Worm (Caenorhabditis elegans) whole organism, early embryonic: Measurements from ENCODE around the gene nhr-95.

ENCODE experiments used
- B0310.2 ChIP-seq: sonication (generic microtip); optimal IDR thresholded peaks from 2 replicates; lab custom pipeline; 2016; ENCODE audit warnings: mild to moderate bottlenecking, missing genetic modification characterization, missing compliant biosample characterization
- F13C5.2 ChIP-seq: sonication (generic microtip); optimal IDR thresholded peaks from 2 replicates; lab custom pipeline; 2017; ENCODE audit warnings: mild to moderate bottlenecking, missing genetic modification characterization, inconsistent platforms, missing compliant biosample characterization
- aly-1 ChIP-seq: sonication (generic microtip); optimal IDR thresholded peaks from 2 replicates; lab custom pipeline; 2016; ENCODE audit warnings: missing genetic modification characterization, missing compliant biosample characterization
- ama-1 ChIP-seq: fragments of 150-350 bp; optimal IDR thresholded peaks from 2 replicates; lab custom pipeline; 2014
- ceh-13 ChIP-seq: fragments of 200-800 bp; sonication (Bioruptor generic); optimal IDR thresholded peaks from 2 replicates; lab custom pipeline; 2018; ENCODE audit warnings: mild to moderate bottlenecking, missing genetic modification characterization, missing compliant biosample characterization
- ceh-36 ChIP-seq: sonication (generic microtip); optimal IDR thresholded peaks from 2 replicates; lab custom pipeline; 2016; ENCODE audit warnings: missing genetic modification characterization, inconsistent platforms, missing compliant biosample characterization
- ets-7 ChIP-seq: sonication (generic microtip); optimal IDR thresholded peaks from 2 replicates; lab custom pipeline; 2016; ENCODE audit warnings: missing genotype, missing genetic modification characterization, missing compliant biosample characterization
- flt-1 ChIP-seq: fragments of 200-800 bp; sonication (Bioruptor generic); IDR thresholded peaks from 2 replicates; pipeline ENCODE4 v1.3.6; 2022; ENCODE audit warnings: missing genetic modification characterization, missing compliant biosample characterization
- hmbx-1 ChIP-seq: sonication (generic microtip); optimal IDR thresholded peaks from 2 replicates; lab custom pipeline; 2016; ENCODE audit warnings: mild to moderate bottlenecking, missing genetic modification characterization, missing compliant biosample characterization
- hmg-4 ChIP-seq: fragments of 200-800 bp; sonication (Bioruptor generic); optimal IDR thresholded peaks from 2 replicates; lab custom pipeline; 2018; ENCODE audit warnings: mild to moderate bottlenecking, missing genetic modification characterization, missing compliant biosample characterization
- hnd-1 ChIP-seq: sonication (generic microtip); optimal IDR thresholded peaks from 2 replicates; lab custom pipeline; 2016; ENCODE audit warnings: missing genetic modification characterization, missing compliant biosample characterization
- pes-1 ChIP-seq: fragments of 200-800 bp; sonication (Bioruptor generic); IDR thresholded peaks from 2 replicates; pipeline ENCODE4 v1.3.6; 2022; ENCODE audit warnings: missing genetic modification reagents, missing genetic modification characterization, missing compliant biosample characterization
- scrt-1 ChIP-seq: fragments of 200-800 bp; sonication (Bioruptor generic); IDR thresholded peaks from 2 replicates; pipeline ENCODE4 v1.3.6; 2022; ENCODE audit warnings: missing genetic modification characterization, missing compliant biosample characterization
- sea-1 ChIP-seq: fragments of 200-800 bp; sonication (Bioruptor generic); conservative IDR thresholded peaks from 2 replicates; pipeline ENCODE4 v1.3.6; 2022; ENCODE audit warnings: missing genetic modification characterization, missing compliant biosample characterization
- tbx-11 ChIP-seq: fragments of 200-800 bp; sonication (Bioruptor generic); IDR thresholded peaks from 2 replicates; pipeline ENCODE4 v1.3.6; 2022; ENCODE audit warnings: missing genetic modification characterization, missing compliant biosample characterization
- tbx-37 ChIP-seq: fragments of 200-800 bp; sonication (Bioruptor generic); conservative IDR thresholded peaks from 2 replicates; pipeline ENCODE4 v1.3.6; 2022; ENCODE audit warnings: missing genetic modification reagents, missing genetic modification characterization, missing compliant biosample characterization
- tra-4 ChIP-seq: sonication (generic microtip); optimal IDR thresholded peaks from 2 replicates; lab custom pipeline; 2017; ENCODE audit warnings: missing genetic modification characterization, missing compliant biosample characterization

nhr-95 gene

DNA sequence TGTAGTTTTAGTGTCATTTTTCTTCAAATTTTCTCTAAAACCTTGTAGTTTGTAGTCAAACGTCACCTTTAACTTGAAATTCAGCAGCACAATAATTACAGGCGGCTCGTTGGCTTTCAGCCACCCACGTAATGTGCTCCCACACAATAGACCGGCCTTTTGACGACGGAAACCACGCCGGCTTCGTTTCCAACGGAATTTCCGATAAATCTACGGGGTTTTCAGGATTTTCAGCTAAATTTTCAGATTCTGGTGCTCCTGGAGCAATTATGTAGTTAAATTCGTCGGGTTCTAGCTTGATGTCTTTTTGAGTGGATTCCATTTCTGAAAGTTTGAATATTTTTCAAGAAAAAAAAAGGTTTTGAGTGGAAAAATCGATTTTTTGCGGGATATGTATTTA lies 42.1 kb upstream of the nhr-95 start, which contains the start of gene bed-1:
Gene bed-1, minus strand, starts transcription at position 337 of the 400 bp plus-strand sequence.
- TF ChIP-seq ceh-36 (no peak), hmg-4 (GFP tag; lab: Kevin White, UChicago) (no peak), tra-4 (tag; lab: Kevin White, UChicago) (no peak), F13C5.2 (no peak), ets-7 (no peak), scrt-1 (GFP tag; lab: Robert Waterston, UW) (no peak), ceh-13 (GFP tag; lab: Kevin White, UChicago) (no peak), B0310.2 (tag; lab: Kevin White, UChicago) (no peak), flt-1 (GFP tag; lab: Robert Waterston, UW) (no peak), tbx-37 (GFP tag; lab: Robert Waterston, UW) (no peak), hmbx-1 (no peak), pes-1 (GFP tag; lab: Robert Waterston, UW) (no peak), tbx-11 (GFP tag; lab: Robert Waterston, UW) (no peak), sea-1 (GFP tag; lab: Robert Waterston, UW) (no peak), ama-1 (lab: Kevin White, UChicago) (no peak), aly-1 (tag; lab: Kevin White, UChicago) (no peak), hnd-1 (no peak)

DNA sequence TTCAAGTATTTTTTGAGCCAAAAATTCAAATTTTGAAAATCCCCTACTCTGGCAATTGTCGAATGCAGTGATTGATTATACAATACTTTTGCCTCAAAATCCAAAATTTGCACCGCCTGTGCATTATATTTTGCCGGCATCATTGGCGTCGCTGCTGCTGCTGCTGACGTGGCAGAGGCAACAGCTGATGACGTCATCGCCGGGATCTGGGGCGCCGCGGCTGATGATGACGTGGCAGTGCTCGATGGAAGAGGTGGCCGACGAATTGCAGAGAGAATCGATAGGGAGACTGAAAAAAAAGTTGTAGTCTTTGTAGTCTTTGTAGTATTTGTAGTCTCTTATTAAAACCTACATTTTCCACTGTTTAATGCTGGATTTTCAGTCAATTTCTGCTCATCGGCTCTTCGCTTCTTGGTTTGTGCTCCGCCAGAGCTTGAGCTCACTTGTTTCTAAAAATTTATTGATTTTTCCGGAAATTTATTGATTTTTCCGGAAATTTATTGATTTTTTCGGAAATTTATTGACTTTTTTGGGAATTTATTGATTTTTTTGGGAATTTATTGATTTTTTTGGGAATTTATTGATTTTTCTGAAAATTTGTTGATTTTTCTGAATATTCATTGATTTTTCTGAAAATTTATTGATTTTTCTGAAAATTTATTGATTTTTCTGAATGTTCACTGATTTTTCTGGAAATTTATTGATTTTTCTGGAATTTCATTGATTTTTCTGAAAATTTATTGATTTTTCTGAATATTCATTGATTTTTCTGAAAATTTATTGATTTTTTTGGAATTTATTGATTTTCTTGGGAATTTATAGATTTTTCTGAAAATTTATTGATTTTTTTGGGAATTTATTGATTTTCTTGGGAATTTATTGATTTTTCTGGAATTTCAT lies 38.6 kb upstream of the nhr-95 start:
- TF ChIP-seq hnd-1: no peak
- no peak for TF ChIP-seq aly-1 (tag; lab: Kevin White, UChicago)
- no peak for TF ChIP-seq hmbx-1
- no peak for TF ChIP-seq pes-1 (GFP tag; lab: Robert Waterston, UW)
- TF ChIP-seq ceh-13 (GFP tag; lab: Kevin White, UChicago): no peak
- TF ChIP-seq scrt-1 (GFP tag; lab: Robert Waterston, UW): no peak
- no peak for TF ChIP-seq sea-1 (GFP tag; lab: Robert Waterston, UW)
- no peak for TF ChIP-seq tbx-11 (GFP tag; lab: Robert Waterston, UW)
- TF ChIP-seq tbx-37 (GFP tag; lab: Robert Waterston, UW): no peak

DNA sequence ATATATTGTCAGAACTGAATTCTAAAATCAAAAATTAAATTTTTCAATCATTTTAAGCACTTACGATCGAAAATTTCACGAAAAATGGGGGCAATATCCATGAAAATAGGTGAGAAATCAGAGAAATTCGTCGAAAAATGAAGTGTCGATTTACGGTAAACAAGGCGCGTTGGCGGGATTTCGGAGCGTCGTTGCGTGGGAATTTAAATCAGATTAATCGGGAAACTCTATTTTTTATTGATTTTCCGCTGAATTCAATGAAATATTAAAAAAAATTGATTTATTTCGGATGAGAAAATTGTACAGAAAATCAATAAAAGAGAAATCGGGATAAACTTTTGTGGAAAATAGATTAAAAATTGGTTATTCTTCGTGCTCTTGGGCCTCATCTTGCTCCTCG lies 36.8 kb upstream of the nhr-95 start, which contains the start of gene Y39B6A.13:
Gene Y39B6A.13, minus strand, starts transcription at position 166 of the 400 bp plus-strand sequence.
- TF ChIP-seq tbx-11 (GFP tag; lab: Robert Waterston, UW) (no peak), flt-1 (GFP tag; lab: Robert Waterston, UW) (no peak), hmbx-1 (no peak), ceh-13 (GFP tag; lab: Kevin White, UChicago) (no peak), hnd-1 (no peak), ceh-36 (no peak), tra-4 (tag; lab: Kevin White, UChicago) (no peak), aly-1 (tag; lab: Kevin White, UChicago) (no peak), pes-1 (GFP tag; lab: Robert Waterston, UW) (no peak), B0310.2 (tag; lab: Kevin White, UChicago) (no peak), ama-1 (lab: Kevin White, UChicago) (no peak), hmg-4 (GFP tag; lab: Kevin White, UChicago) (no peak), F13C5.2 (no peak), sea-1 (GFP tag; lab: Robert Waterston, UW) (no peak), ets-7 (no peak), tbx-37 (GFP tag; lab: Robert Waterston, UW) (no peak), scrt-1 (GFP tag; lab: Robert Waterston, UW) (no peak)

DNA sequence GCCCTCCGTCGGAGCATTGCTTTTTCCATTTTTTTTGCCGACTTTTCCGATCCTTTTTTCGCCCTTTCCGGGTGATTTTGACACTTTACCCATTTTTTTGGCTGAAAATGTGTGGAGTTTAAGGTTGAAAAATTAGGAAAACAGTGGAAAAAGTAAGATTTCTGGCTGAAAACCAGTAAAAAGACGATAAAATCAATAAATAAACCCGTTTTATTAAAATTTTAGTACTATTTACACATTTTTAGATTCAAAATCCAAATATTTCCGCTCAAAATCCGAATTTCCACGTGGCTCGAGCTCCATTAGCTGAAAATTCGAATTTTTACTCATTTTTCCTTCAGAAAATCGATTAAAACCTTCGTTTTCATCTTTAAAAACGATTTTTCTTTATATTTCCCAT lies 35.9 kb upstream of the nhr-95 start, which contains the start of gene pro-3:
Gene pro-3, minus strand, starts transcription at position 101 of the 400 bp plus-strand sequence.
- TF ChIP-seq aly-1 (tag; lab: Kevin White, UChicago) (no peak), tra-4 (tag; lab: Kevin White, UChicago) (no peak), tbx-11 (GFP tag; lab: Robert Waterston, UW) (no peak), ceh-36 (no peak), tbx-37 (GFP tag; lab: Robert Waterston, UW) (no peak), ets-7 (no peak), pes-1 (GFP tag; lab: Robert Waterston, UW) (no peak), hmbx-1 (no peak), hnd-1 (no peak), hmg-4 (GFP tag; lab: Kevin White, UChicago) (no peak), flt-1 (GFP tag; lab: Robert Waterston, UW) (no peak), B0310.2 (tag; lab: Kevin White, UChicago) (no peak), ama-1 (lab: Kevin White, UChicago) (no peak), sea-1 (GFP tag; lab: Robert Waterston, UW) (no peak), F13C5.2 (no peak), scrt-1 (GFP tag; lab: Robert Waterston, UW) (no peak), ceh-13 (GFP tag; lab: Kevin White, UChicago) (no peak)

DNA sequence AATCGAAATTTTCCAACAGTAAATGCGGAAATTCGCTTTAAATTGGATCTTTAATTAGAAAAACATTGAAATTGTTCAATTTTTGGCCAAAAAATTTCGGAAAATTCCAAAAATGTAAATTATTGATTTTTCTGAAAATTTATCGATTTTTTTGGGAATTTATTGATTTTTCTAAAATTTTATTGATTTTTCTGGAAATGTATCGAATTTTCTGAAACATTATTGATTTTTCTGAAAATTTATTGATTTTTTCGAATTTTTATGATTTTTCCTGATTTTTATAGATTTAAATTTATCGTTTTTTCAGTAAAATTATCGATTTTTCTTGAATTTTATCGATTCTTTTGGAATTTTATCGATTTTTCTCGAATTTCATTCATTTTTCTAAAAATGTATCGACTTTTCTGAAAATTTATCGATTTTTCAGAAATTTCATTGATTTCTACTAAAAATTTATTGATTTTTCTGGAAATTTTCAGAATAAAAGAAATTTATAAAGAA lies 34.5 kb upstream of the nhr-95 start:
- TF ChIP-seq hnd-1 (no peak), sea-1 (GFP tag; lab: Robert Waterston, UW) (no peak), ama-1 (lab: Kevin White, UChicago) (no peak), tbx-37 (GFP tag; lab: Robert Waterston, UW) (no peak), tra-4 (tag; lab: Kevin White, UChicago) (no peak), ceh-36 (no peak), hmg-4 (GFP tag; lab: Kevin White, UChicago) (no peak)

DNA sequence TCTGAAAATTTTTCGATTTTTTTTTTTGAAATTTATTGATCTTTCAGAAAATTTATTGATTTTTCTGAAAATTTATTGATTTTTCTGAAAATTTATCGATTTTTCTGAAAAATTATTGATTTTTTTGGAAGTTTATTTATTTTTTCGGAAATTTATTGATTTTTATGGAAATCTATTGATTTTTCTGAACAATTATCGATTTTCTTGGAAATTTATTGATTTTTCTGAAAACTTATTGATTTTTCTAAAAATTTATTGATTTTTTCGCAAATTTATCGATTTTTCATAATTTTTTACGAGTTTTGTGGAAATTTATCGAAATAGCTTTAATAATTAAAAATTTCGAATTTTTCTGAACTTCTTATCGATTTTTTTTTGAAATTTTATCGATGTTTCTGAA lies 24.6 kb upstream of the nhr-95 start:
- no peak for TF ChIP-seq tra-4 (tag; lab: Kevin White, UChicago)
- no peak for TF ChIP-seq hmbx-1
- no peak for TF ChIP-seq hmg-4 (GFP tag; lab: Kevin White, UChicago)
- no peak for TF ChIP-seq flt-1 (GFP tag; lab: Robert Waterston, UW)
- TF ChIP-seq ceh-13 (GFP tag; lab: Kevin White, UChicago): no peak
- no peak for TF ChIP-seq B0310.2 (tag; lab: Kevin White, UChicago)
- no peak for TF ChIP-seq pes-1 (GFP tag; lab: Robert Waterston, UW)
- TF ChIP-seq aly-1 (tag; lab: Kevin White, UChicago): no peak
- TF ChIP-seq scrt-1 (GFP tag; lab: Robert Waterston, UW): no peak
- no peak for TF ChIP-seq tbx-11 (GFP tag; lab: Robert Waterston, UW)
- no peak for TF ChIP-seq hnd-1
- TF ChIP-seq ceh-36: no peak
- TF ChIP-seq ama-1 (lab: Kevin White, UChicago): no peak
- TF ChIP-seq sea-1 (GFP tag; lab: Robert Waterston, UW): no peak
- TF ChIP-seq F13C5.2: no peak
- no peak for TF ChIP-seq tbx-37 (GFP tag; lab: Robert Waterston, UW)
- TF ChIP-seq ets-7: no peak
